In the genomic region with DNA sequence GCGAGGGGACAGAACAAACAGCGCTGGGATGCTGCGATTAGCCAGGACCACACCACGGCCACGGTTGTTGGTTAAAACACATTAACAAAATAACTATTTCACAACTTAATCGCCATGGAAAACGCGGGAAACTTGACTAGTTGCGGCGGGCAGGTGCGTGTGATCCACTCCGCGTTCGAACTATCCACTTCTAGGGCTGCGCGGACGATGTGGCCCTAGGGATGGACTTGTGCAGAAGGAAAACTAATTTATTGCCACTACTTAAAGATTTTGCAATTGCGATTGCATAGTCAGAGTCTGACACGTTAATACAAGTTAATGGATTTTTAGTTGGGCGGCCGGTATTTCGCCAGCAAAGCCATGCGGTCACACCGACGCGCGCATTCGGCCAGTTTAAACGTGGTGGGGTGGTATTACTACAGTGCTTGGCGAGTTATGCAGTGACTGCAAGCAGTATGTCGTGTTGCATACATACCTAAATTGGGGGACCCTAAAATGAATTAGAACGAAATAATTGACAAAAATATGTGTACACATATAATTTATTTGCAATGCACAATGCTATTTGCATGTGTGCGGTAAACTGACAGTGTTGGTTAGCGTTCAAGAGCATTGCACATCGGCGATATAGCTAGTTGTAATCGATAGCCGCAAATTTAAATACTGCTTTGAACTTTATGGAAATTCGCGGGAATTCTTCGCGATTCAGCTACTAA, we compare ENCODE assay signal across 1 fruit fly cellular context.
TF ChIP-seq lines count a peak whose summit lies in the region.

TSS of gene Rbf (minus strand) at position 323 of the 716 bp plus-strand sequence.

TF ChIP-seq in whole organism, embryonic, 481 proteins besides CTCF, POLR2A, EP300 and RAD21 (continued from another document and continues in another):
- no peak for TF ChIP-seq ab (GFP tag; optimal IDR thresholded peaks at IDR 0.05; lab: Kevin White, UChicago)
- TF ChIP-seq Oaz (GFP tag; IDR thresholded peaks at IDR 0.05; lab: Robert Waterston, UW): no peak
- TF ChIP-seq CG7839 (tag; optimal IDR thresholded peaks at IDR 0.05; lab: Kevin White, UChicago): no peak
- TF ChIP-seq otp (GFP tag; IDR thresholded peaks at IDR 0.05; lab: Robert Waterston, UW): no peak
- TF ChIP-seq ac (GFP tag; optimal IDR thresholded peaks at IDR 0.05; lab: Kevin White, UChicago): no peak
- TF ChIP-seq GATAe (GFP tag; conservative IDR thresholded peaks at IDR 0.05; lab: Robert Waterston, UW): no peak
- TF ChIP-seq da (GFP tag; optimal IDR thresholded peaks at IDR 0.05; lab: Kevin White, UChicago): no peak
- TF ChIP-seq CG16779 (GFP tag; IDR thresholded peaks at IDR 0.05; lab: Robert Waterston, UW): no peak
- TF ChIP-seq CG13296 (GFP tag; optimal IDR thresholded peaks at IDR 0.05; lab: Kevin White, UChicago): no peak
- TF ChIP-seq Mrtf (GFP tag; IDR thresholded peaks at IDR 0.05; lab: Robert Waterston, UW): no peak
- TF ChIP-seq CG10565 (GFP tag; optimal IDR thresholded peaks at IDR 0.05; lab: Kevin White, UChicago): no peak
- TF ChIP-seq zf30C (GFP tag; optimal IDR thresholded peaks at IDR 0.05; lab: Kevin White, UChicago): no peak
- TF ChIP-seq Dp (GFP tag; optimal IDR thresholded peaks at IDR 0.05; lab: Kevin White, UChicago): peak; percentile 89
- no peak; the same call in 1 of the 2 replicates for TF ChIP-seq sna (GFP tag; IDR thresholded peaks at IDR 0.05; lab: Robert Waterston, UW; ENCODE audit: partially characterized antibody)
- no peak for TF ChIP-seq Spps (tag; optimal IDR thresholded peaks at IDR 0.05; lab: Kevin White, UChicago)
- TF ChIP-seq CG10543 (GFP tag; optimal IDR thresholded peaks at IDR 0.05; lab: Kevin White, UChicago): no peak
- TF ChIP-seq Hey (tag; optimal IDR thresholded peaks at IDR 0.05; lab: Kevin White, UChicago): no peak
- no peak for TF ChIP-seq CG8359 (GFP tag; optimal IDR thresholded peaks at IDR 0.05; lab: Kevin White, UChicago; ENCODE audit: borderline replicate concordance)
- peak; percentile 23 for TF ChIP-seq p53 (GFP tag; optimal IDR thresholded peaks at IDR 0.05; lab: Kevin White, UChicago)
- TF ChIP-seq danr (GFP tag; IDR thresholded peaks at IDR 0.05; lab: Robert Waterston, UW): no peak
- TF ChIP-seq CG7928 (GFP tag; optimal IDR thresholded peaks at IDR 0.05; lab: Kevin White, UChicago): peak; percentile 1
- no peak for TF ChIP-seq pita (GFP tag; optimal IDR thresholded peaks at IDR 0.05; lab: Kevin White, UChicago)
- TF ChIP-seq TFAM (GFP tag; optimal IDR thresholded peaks at IDR 0.05; lab: Kevin White, UChicago): no peak
- no peak for TF ChIP-seq esg (GFP tag; conservative IDR thresholded peaks at IDR 0.05; lab: Robert Waterston, UW)
- TF ChIP-seq CG11560 (tag; IDR thresholded peaks at IDR 0.05; lab: Robert Waterston, UW): no peak
- no peak for TF ChIP-seq en (GFP tag; optimal IDR thresholded peaks at IDR 0.05; lab: Kevin White, UChicago)
- TF ChIP-seq wor (GFP tag; IDR thresholded peaks at IDR 0.05; lab: Robert Waterston, UW): no peak
- TF ChIP-seq sima (GFP tag; optimal IDR thresholded peaks at IDR 0.05; lab: Kevin White, UChicago): no peak
- TF ChIP-seq pnt (GFP tag; optimal IDR thresholded peaks at IDR 0.05; lab: Kevin White, UChicago): no peak
- TF ChIP-seq az2 (GFP tag; optimal IDR thresholded peaks at IDR 0.05; lab: Kevin White, UChicago): no peak
- TF ChIP-seq CG10431 (GFP tag; optimal IDR thresholded peaks at IDR 0.05; lab: Kevin White, UChicago): no peak
- no peak for TF ChIP-seq caup (GFP tag; optimal IDR thresholded peaks at IDR 0.05; lab: Kevin White, UChicago; ENCODE audit: severe bottlenecking)
- TF ChIP-seq toy (GFP tag; IDR thresholded peaks at IDR 0.05; lab: Robert Waterston, UW): no peak
- no peak for TF ChIP-seq HLH3B (GFP tag; IDR thresholded peaks at IDR 0.05; lab: Robert Waterston, UW)
- no peak for TF ChIP-seq CG4360 (GFP tag; IDR thresholded peaks at IDR 0.05; lab: Robert Waterston, UW)
- no peak for TF ChIP-seq CG5953 (GFP tag; IDR thresholded peaks at IDR 0.05; lab: Robert Waterston, UW)
- no peak for TF ChIP-seq slp2 (GFP tag; optimal IDR thresholded peaks at IDR 0.05; lab: Kevin White, UChicago)
- TF ChIP-seq hb (GFP tag; IDR thresholded peaks at IDR 0.05; lab: Robert Waterston, UW; ENCODE audit: partially characterized antibody): peak; percentile 58; the same call in 1 of the 3 replicates
- TF ChIP-seq twi (tag; optimal IDR thresholded peaks at IDR 0.05; lab: Kevin White, UChicago): no peak
- TF ChIP-seq CG7271 (tag; optimal IDR thresholded peaks at IDR 0.05; lab: Kevin White, UChicago): no peak
- no peak for TF ChIP-seq tio (GFP tag; optimal IDR thresholded peaks at IDR 0.05; lab: Kevin White, UChicago)
- TF ChIP-seq CG17912 (GFP tag; optimal IDR thresholded peaks at IDR 0.05; lab: Kevin White, UChicago): no peak
- TF ChIP-seq kni (GFP tag; optimal IDR thresholded peaks at IDR 0.05; lab: Kevin White, UChicago): no peak
- TF ChIP-seq CG15514 (GFP tag; optimal IDR thresholded peaks at IDR 0.05; lab: Kevin White, UChicago): peak; percentile 33
- TF ChIP-seq nerfin-2 (GFP tag; IDR thresholded peaks at IDR 0.05; lab: Robert Waterston, UW; ENCODE audit: partially characterized antibody): 0 out of 2 replicates have a peak, but pooled peaks have one; percentile 38
- TF ChIP-seq wek (GFP tag; optimal IDR thresholded peaks at IDR 0.05; lab: Kevin White, UChicago): no peak
- TF ChIP-seq Mes4 (GFP tag; optimal IDR thresholded peaks at IDR 0.05; lab: Kevin White, UChicago): no peak
- TF ChIP-seq jigr1 (GFP tag; IDR thresholded peaks at IDR 0.05; lab: Robert Waterston, UW): no peak
- peak; percentile 8 for TF ChIP-seq CG30020 (tag; optimal IDR thresholded peaks at IDR 0.05; lab: Kevin White, UChicago)
- TF ChIP-seq Oli (tag; optimal IDR thresholded peaks at IDR 0.05; lab: Kevin White, UChicago): no peak
- TF ChIP-seq CG7786 (GFP tag; optimal IDR thresholded peaks at IDR 0.05; lab: Kevin White, UChicago): no peak
- TF ChIP-seq CG10321 (GFP tag; IDR thresholded peaks at IDR 0.05; lab: Robert Waterston, UW): no peak
- TF ChIP-seq CG4820 (GFP tag; optimal IDR thresholded peaks at IDR 0.05; lab: Kevin White, UChicago): no peak
- TF ChIP-seq shn (GFP tag; optimal IDR thresholded peaks at IDR 0.05; lab: Kevin White, UChicago): no peak
- 0 out of 2 replicates have a peak, but pooled peaks have one; percentile 6 for TF ChIP-seq E2f1 (GFP tag; IDR thresholded peaks at IDR 0.05; lab: Robert Waterston, UW)
- no peak for TF ChIP-seq CG3163 (GFP tag; optimal IDR thresholded peaks at IDR 0.05; lab: Kevin White, UChicago)
- TF ChIP-seq Xrp1 (GFP tag; IDR thresholded peaks at IDR 0.05; lab: Robert Waterston, UW): no peak
- no peak for TF ChIP-seq CG32532 (GFP tag; IDR thresholded peaks at IDR 0.05; lab: Robert Waterston, UW)
- TF ChIP-seq Bgb (GFP tag; IDR thresholded peaks at IDR 0.05; lab: Robert Waterston, UW; ENCODE audit: partially characterized antibody): peak; percentile 55
- no peak for TF ChIP-seq Taf1 (GFP tag; IDR thresholded peaks at IDR 0.05; lab: Robert Waterston, UW)
- peak; percentile 66 for TF ChIP-seq Scr (GFP tag; IDR thresholded peaks at IDR 0.05; lab: Robert Waterston, UW; ENCODE audit: partially characterized antibody)
- TF ChIP-seq CG11085 (GFP tag; IDR thresholded peaks at IDR 0.05; lab: Robert Waterston, UW): no peak
- peak; percentile 79 for TF ChIP-seq BEAF-32 (GFP tag; optimal IDR thresholded peaks at IDR 0.05; lab: Kevin White, UChicago)
- TF ChIP-seq kah (GFP tag; optimal IDR thresholded peaks at IDR 0.05; lab: Kevin White, UChicago): no peak
- TF ChIP-seq CG11695 (GFP tag; IDR thresholded peaks at IDR 0.05; lab: Robert Waterston, UW): no peak
- no peak for TF ChIP-seq CG6689 (GFP tag; IDR thresholded peaks at IDR 0.05; lab: Robert Waterston, UW)
- no peak for TF ChIP-seq CG4707 (GFP tag; optimal IDR thresholded peaks at IDR 0.05; lab: Kevin White, UChicago)
- TF ChIP-seq salm (tag; optimal IDR thresholded peaks at IDR 0.05; lab: Kevin White, UChicago): no peak
- no peak for TF ChIP-seq Antp (GFP tag; optimal IDR thresholded peaks at IDR 0.05; lab: Kevin White, UChicago)
- no peak for TF ChIP-seq CG17385 (GFP tag; optimal IDR thresholded peaks at IDR 0.05; lab: Kevin White, UChicago)
- no peak for TF ChIP-seq HmgD (GFP tag; optimal IDR thresholded peaks at IDR 0.05; lab: Kevin White, UChicago)
- TF ChIP-seq CG1529 (GFP tag; optimal IDR thresholded peaks at IDR 0.05; lab: Kevin White, UChicago): no peak
- no peak for TF ChIP-seq CG1832 (GFP tag; optimal IDR thresholded peaks at IDR 0.05; lab: Kevin White, UChicago)
- TF ChIP-seq CG11696 (GFP tag; IDR thresholded peaks at IDR 0.05; lab: Robert Waterston, UW): no peak
- no peak for TF ChIP-seq Atf-2 (GFP tag; optimal IDR thresholded peaks at IDR 0.05; lab: Kevin White, UChicago)
- no peak for TF ChIP-seq CG34422 (GFP tag; IDR thresholded peaks at IDR 0.05; lab: Robert Waterston, UW)
- no peak for TF ChIP-seq CG5245 (GFP tag; optimal IDR thresholded peaks at IDR 0.05; lab: Kevin White, UChicago)
- TF ChIP-seq sug (tag; optimal IDR thresholded peaks at IDR 0.05; lab: Kevin White, UChicago): no peak
- TF ChIP-seq CG33213 (GFP tag; optimal IDR thresholded peaks at IDR 0.05; lab: Kevin White, UChicago): peak; percentile 5
- no peak for TF ChIP-seq CG14014 (GFP tag; IDR thresholded peaks at IDR 0.05; lab: Robert Waterston, UW)
- TF ChIP-seq CG10959 (GFP tag; IDR thresholded peaks at IDR 0.05; lab: Robert Waterston, UW): no peak
- no peak for TF ChIP-seq sim (GFP tag; IDR thresholded peaks at IDR 0.05; lab: Robert Waterston, UW)
- no peak for TF ChIP-seq CG6272 (GFP tag; IDR thresholded peaks at IDR 0.05; lab: Robert Waterston, UW)
- no peak for TF ChIP-seq sens-2 (GFP tag; IDR thresholded peaks at IDR 0.05; lab: Robert Waterston, UW)
- TF ChIP-seq her (GFP tag; optimal IDR thresholded peaks at IDR 0.05; lab: Kevin White, UChicago): no peak
- TF ChIP-seq Elba2 (GFP tag; optimal IDR thresholded peaks at IDR 0.05; lab: Kevin White, UChicago): no peak
- no peak for TF ChIP-seq CG34376 (GFP tag; optimal IDR thresholded peaks at IDR 0.05; lab: Kevin White, UChicago)
- no peak for TF ChIP-seq CG10209 (GFP tag; optimal IDR thresholded peaks at IDR 0.05; lab: Kevin White, UChicago)
- no peak for TF ChIP-seq Gug (GFP tag; IDR thresholded peaks at IDR 0.05; lab: Robert Waterston, UW)
- TF ChIP-seq CG12659 (GFP tag; optimal IDR thresholded peaks at IDR 0.05; lab: Kevin White, UChicago): peak; percentile 41
- 0 out of 3 replicates have a peak, but pooled peaks have one; percentile 8 for TF ChIP-seq CG14860 (GFP tag; IDR thresholded peaks at IDR 0.05; lab: Robert Waterston, UW; ENCODE audit: partially characterized antibody)
- TF ChIP-seq bsh (GFP tag; optimal IDR thresholded peaks at IDR 0.05; lab: Kevin White, UChicago): no peak
- TF ChIP-seq prd (optimal IDR thresholded peaks at IDR 0.05; lab: Kevin White, UChicago): no peak
- TF ChIP-seq prd (GFP tag; IDR thresholded peaks at IDR 0.05; lab: Robert Waterston, UW): no peak
- TF ChIP-seq ap (GFP tag; IDR thresholded peaks at IDR 0.05; lab: Robert Waterston, UW): no peak
- TF ChIP-seq Usf (GFP tag; optimal IDR thresholded peaks at IDR 0.05; lab: Kevin White, UChicago): no peak
- TF ChIP-seq CG8281 (tag; optimal IDR thresholded peaks at IDR 0.05; lab: Kevin White, UChicago): no peak
- no peak for TF ChIP-seq CG12769 (tag; optimal IDR thresholded peaks at IDR 0.05; lab: Kevin White, UChicago)
- TF ChIP-seq h (optimal IDR thresholded peaks at IDR 0.05; lab: Kevin White, UChicago): no peak
- TF ChIP-seq CG6791 (GFP tag; IDR thresholded peaks at IDR 0.05; lab: Robert Waterston, UW; ENCODE audit: partially characterized antibody): peak; percentile 47; the same call in 1 of the 3 replicates
- no peak for TF ChIP-seq CG12104 (GFP tag; optimal IDR thresholded peaks at IDR 0.05; lab: Kevin White, UChicago)
- TF ChIP-seq CG12942 (GFP tag; optimal IDR thresholded peaks at IDR 0.05; lab: Kevin White, UChicago): no peak
- no peak for TF ChIP-seq CkIIα-i1 (GFP tag; IDR thresholded peaks at IDR 0.05; lab: Robert Waterston, UW)
- no peak for TF ChIP-seq dimm (GFP tag; IDR thresholded peaks at IDR 0.05; lab: Robert Waterston, UW)
- no peak for TF ChIP-seq NFAT (GFP tag; IDR thresholded peaks at IDR 0.05; lab: Robert Waterston, UW)
- TF ChIP-seq onecut (GFP tag; IDR thresholded peaks at IDR 0.05; lab: Robert Waterston, UW): no peak
- no peak for TF ChIP-seq pros (GFP tag; optimal IDR thresholded peaks at IDR 0.05; lab: Kevin White, UChicago)
- no peak for TF ChIP-seq CG31224 (GFP tag; IDR thresholded peaks at IDR 0.05; lab: Robert Waterston, UW)
- TF ChIP-seq tgo (GFP tag; IDR thresholded peaks at IDR 0.05; lab: Robert Waterston, UW): no peak
- peak; percentile 33 for TF ChIP-seq CoRest (tag; optimal IDR thresholded peaks at IDR 0.05; lab: Kevin White, UChicago)
- TF ChIP-seq vnd (GFP tag; IDR thresholded peaks at IDR 0.05; lab: Robert Waterston, UW; ENCODE audit: partially characterized antibody): peak; percentile 46; the same call in 1 of the 3 replicates
- TF ChIP-seq tna (GFP tag; IDR thresholded peaks at IDR 0.05; lab: Robert Waterston, UW; ENCODE audit: partially characterized antibody): peak; percentile 52; the same call in 1 of the 2 replicates
- no peak for TF ChIP-seq zfh2 (GFP tag; optimal IDR thresholded peaks at IDR 0.05; lab: Kevin White, UChicago)
- no peak for TF ChIP-seq Rx (GFP tag; IDR thresholded peaks at IDR 0.05; lab: Robert Waterston, UW)
- TF ChIP-seq dmrt99B (tag; optimal IDR thresholded peaks at IDR 0.05; lab: Kevin White, UChicago): no peak
- TF ChIP-seq stc (GFP tag; IDR thresholded peaks at IDR 0.05; lab: Robert Waterston, UW): no peak
- TF ChIP-seq YL-1 (GFP tag; optimal IDR thresholded peaks at IDR 0.05; lab: Kevin White, UChicago): no peak
- no peak for TF ChIP-seq CHES-1-like (GFP tag; optimal IDR thresholded peaks at IDR 0.05; lab: Kevin White, UChicago)
- no peak for TF ChIP-seq CG14667 (GFP tag; IDR thresholded peaks at IDR 0.05; lab: Robert Waterston, UW)
- no peak for TF ChIP-seq CG4424 (GFP tag; optimal IDR thresholded peaks at IDR 0.05; lab: Kevin White, UChicago)
- TF ChIP-seq bbx (GFP tag; IDR thresholded peaks at IDR 0.05; lab: Robert Waterston, UW; ENCODE audit: partially characterized antibody): peak; percentile 53; the same call in 1 of the 2 replicates
- TF ChIP-seq CG10147 (GFP tag; optimal IDR thresholded peaks at IDR 0.05; lab: Kevin White, UChicago): no peak
- TF ChIP-seq CG15073 (GFP tag; optimal IDR thresholded peaks at IDR 0.05; lab: Kevin White, UChicago): no peak
- peak; percentile 72 for TF ChIP-seq Sry-δ (GFP tag; optimal IDR thresholded peaks at IDR 0.05; lab: Kevin White, UChicago)
- TF ChIP-seq sens (GFP tag; lab: Kevin White, UChicago): peak; percentile 75
- TF ChIP-seq crol (GFP tag; IDR thresholded peaks at IDR 0.05; lab: Robert Waterston, UW): no peak
- TF ChIP-seq CG12744 (GFP tag; optimal IDR thresholded peaks at IDR 0.05; lab: Kevin White, UChicago): no peak
